Worm (Caenorhabditis elegans) whole organism, mixed stage, embryonic: ENCODE data around the gene T05C7.5.

ENCODE experiments used
- ceh-39 ChIP-seq: fragments of 150-350 bp; optimal IDR thresholded peaks from 2 replicates; lab custom pipeline; 2014; ENCODE audit warnings: missing biosample characterization, missing genetic modification characterization
- elt-3 ChIP-seq: fragments of 150-350 bp; optimal IDR thresholded peaks from 2 replicates; lab custom pipeline; 2014; ENCODE audit warnings: missing biosample characterization, missing genetic modification characterization
- flh-1 ChIP-seq: fragments of 200-800 bp; sonication (Bioruptor generic); optimal IDR thresholded peaks from 2 replicates; lab custom pipeline; 2018; ENCODE audit warnings: mild to moderate bottlenecking, missing genetic modification characterization, moderate library complexity, missing compliant biosample characterization
- lin-32 ChIP-seq: fragments of 200-800 bp; sonication (Bioruptor generic); optimal IDR thresholded peaks from 2 replicates; lab custom pipeline; 2018; ENCODE audit warnings: mild to moderate bottlenecking, missing genetic modification characterization, missing compliant biosample characterization
- lsy-2 ChIP-seq: fragments of 150-350 bp; optimal IDR thresholded peaks from 2 replicates; lab custom pipeline; 2014; ENCODE audit warnings: missing biosample characterization, missing genetic modification characterization
- nhr-2 ChIP-seq: fragments of 150-350 bp; optimal IDR thresholded peaks from 2 replicates; lab custom pipeline; 2014; ENCODE audit warnings: missing biosample characterization, missing genetic modification characterization
- nhr-28 ChIP-seq: fragments of 150-350 bp; optimal IDR thresholded peaks from 2 replicates; lab custom pipeline; 2014; ENCODE audit warnings: missing biosample characterization, missing genetic modification characterization
- nhr-76 ChIP-seq: sonication (generic microtip); optimal IDR thresholded peaks from 2 replicates; lab custom pipeline; 2017; ENCODE audit warnings: missing biosample characterization, missing genetic modification characterization
- pha-4 ChIP-seq: fragments of 150-350 bp; optimal IDR thresholded peaks from 2 replicates; lab custom pipeline; 2018; ENCODE audit warnings: missing biosample characterization, missing genetic modification reagents, missing genetic modification characterization
- sem-2 ChIP-seq: fragments of 200-800 bp; sonication (Bioruptor generic); optimal IDR thresholded peaks from 2 replicates; lab custom pipeline; 2018; ENCODE audit warnings: mild to moderate bottlenecking, missing genetic modification characterization, missing compliant biosample characterization
- snpc-4 ChIP-seq: fragments of 150-350 bp; optimal IDR thresholded peaks from 2 replicates; lab custom pipeline; 2014; ENCODE audit warnings: missing biosample characterization, missing genetic modification characterization
- sptf-1 ChIP-seq: sonication (generic microtip); optimal IDR thresholded peaks from 2 replicates; lab custom pipeline; 2017; ENCODE audit warnings: mild to moderate bottlenecking, missing genetic modification characterization, moderate library complexity, missing compliant biosample characterization
- unc-39 ChIP-seq: fragments of 150-350 bp; optimal IDR thresholded peaks from 2 replicates; lab custom pipeline; 2014; ENCODE audit warnings: missing biosample characterization, missing genetic modification characterization

The T05C7.5 gene

ce11 chrIV:48780-49179 lies 9.9 kb downstream of the T05C7.5 start, which contains the start of gene frm-5.1:
Gene frm-5.1, minus strand, starts transcription at chrIV:48880.
- TF ChIP-seq lsy-2 (tag; lab: Kevin White, UChicago): no peak
- TF ChIP-seq lin-32: no peak
- TF ChIP-seq nhr-2: no peak
- no peak for TF ChIP-seq snpc-4
- TF ChIP-seq nhr-76: no peak
- TF ChIP-seq sptf-1: no peak
- no peak for TF ChIP-seq nhr-28 (tag; lab: Kevin White, UChicago)
- no peak for TF ChIP-seq unc-39 (tag; lab: Kevin White, UChicago)
- no peak for TF ChIP-seq ceh-39 (tag; lab: Kevin White, UChicago)
- TF ChIP-seq elt-3 (tag; lab: Kevin White, UChicago): no peak
- no peak for TF ChIP-seq flh-1
- no peak for TF ChIP-seq pha-4 (tag; lab: Kevin White, UChicago)
- no peak for TF ChIP-seq sem-2 (GFP tag; lab: Kevin White, UChicago)
- TF ChIP-seq, all 35 proteins: peak for 0
